Worm (Caenorhabditis elegans): ENCODE results near the gene H06H21.11.

DNA sequence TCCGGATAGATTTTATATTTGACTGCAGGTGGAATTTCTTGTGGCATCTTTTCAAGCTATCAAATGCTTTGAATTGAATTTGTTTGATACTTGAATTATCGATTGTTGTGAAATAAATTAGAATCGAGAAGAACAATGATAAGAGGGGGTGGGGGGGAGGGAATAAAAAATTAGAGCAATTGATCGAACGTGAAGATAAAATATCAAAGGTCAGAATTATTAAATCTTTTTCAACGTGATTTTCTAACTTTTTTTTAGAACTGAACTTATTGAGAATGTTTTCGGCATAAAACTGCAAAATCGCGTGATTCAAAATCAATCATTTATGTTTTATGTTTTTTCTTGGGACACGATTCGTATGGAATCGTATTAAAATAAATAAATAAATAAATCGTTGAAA, 20.1 kb upstream of the H06H21.11 start, which contains the start of gene mpz-4:
- TF ChIP-seq R02D3.7 (tag; optimal IDR thresholded peaks at IDR 0.05), result no peak
- TF ChIP-seq zag-1 (tag; optimal IDR thresholded peaks at IDR 0.05), result no peak
- TF ChIP-seq lin-39 (tag; optimal IDR thresholded peaks at IDR 0.05), result no peak

Measured in whole organism, L4 larva.